Fruit fly (Drosophila melanogaster): ENCODE measurements around the gene Cont.

Gene Cont

DNA sequence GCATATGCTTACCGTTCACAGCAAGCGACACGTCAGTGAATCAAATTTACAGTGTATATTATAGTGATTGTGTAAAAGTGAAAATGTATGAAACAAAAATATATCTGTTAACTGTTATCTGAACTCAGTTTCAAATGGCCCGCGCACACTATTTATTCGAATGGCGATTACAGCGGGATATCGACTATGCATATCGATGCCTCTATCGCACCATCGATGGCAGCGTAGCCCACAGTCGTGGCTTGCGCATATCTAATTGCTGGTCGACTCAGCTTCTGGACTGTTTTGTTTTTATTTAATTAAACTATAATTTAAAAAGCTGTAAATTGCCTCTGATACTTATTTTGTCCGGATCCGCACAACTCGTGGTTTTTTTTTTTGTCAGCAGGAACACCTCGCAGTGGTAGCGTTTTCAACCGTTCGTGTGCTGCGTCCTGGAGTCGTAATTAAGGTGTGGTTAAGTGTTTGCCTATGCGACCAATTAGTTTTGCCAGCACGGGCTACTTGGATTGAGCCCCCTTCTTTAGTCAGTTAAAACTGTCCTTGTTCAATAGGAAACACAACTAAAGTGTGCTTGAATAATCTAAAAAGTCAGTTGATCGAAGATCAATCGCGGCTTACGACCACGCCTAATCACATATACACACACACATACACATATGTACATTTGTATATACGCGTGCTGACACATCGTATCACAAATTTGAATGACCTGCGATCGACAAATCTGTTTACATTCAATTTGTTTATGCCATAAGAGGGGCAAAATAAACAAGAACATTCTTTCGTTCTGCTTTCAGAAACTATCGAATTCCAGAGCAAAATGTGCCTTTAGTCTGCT is at the start of gene Cont:
Gene Cont (plus strand): TSS at position 228 of the 841 bp plus-strand sequence.
- peak; percentile 3 for TF ChIP-seq CG17801 (GFP tag; optimal IDR thresholded peaks at IDR 0.05; ENCODE audit: partially characterized antibody)

DNA sequence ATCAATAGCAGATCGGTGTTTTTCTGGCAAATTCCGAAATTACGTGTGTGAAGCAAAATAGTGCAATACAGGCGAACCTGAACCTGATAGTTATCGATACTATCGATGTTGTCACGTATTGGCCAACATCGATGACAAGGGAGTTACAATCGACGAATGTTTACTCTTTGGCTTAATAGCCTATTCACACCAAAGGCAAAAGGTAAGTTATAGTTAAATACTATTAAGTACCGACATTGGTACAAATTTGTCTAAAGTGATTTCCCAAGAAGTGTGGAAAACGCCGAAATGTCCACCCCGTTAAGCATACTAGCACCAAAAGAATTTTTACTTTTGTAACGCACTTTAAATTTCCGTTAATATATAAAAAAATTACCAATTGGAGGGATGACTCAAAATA is 47.1 kb upstream of the Cont start, which contains the start of gene CG9776:
Gene CG9776 (minus strand): TSS at position 108 of the 400 bp plus-strand sequence.
- TF ChIP-seq CG17801 (GFP tag; optimal IDR thresholded peaks at IDR 0.05; ENCODE audit: partially characterized antibody): peak; percentile 24

DNA sequence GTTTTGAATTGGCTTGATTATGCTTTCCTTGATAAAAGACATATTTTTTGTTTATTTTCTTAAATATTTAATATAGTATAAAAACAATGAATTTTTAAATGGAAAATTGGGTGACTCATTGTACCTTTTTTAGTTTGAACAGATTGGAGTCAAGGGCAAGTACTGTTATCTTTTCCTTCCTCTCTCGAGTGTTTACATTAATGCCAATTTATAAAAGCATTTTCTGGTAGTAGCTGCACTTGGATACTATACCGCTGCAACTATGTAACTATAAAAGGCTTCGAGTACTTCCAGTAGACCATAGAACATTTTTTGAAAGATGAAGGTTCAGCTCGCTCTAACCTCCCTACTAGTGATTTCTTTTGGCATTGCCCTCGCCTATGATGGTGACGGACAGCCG is 46.3 kb upstream of the Cont start, which contains the start of gene CG14645:
Gene CG14645 (plus strand): TSS at position 301 of the 400 bp plus-strand sequence.
- no peak for TF ChIP-seq CG17801 (GFP tag; optimal IDR thresholded peaks at IDR 0.05; ENCODE audit: partially characterized antibody)

DNA sequence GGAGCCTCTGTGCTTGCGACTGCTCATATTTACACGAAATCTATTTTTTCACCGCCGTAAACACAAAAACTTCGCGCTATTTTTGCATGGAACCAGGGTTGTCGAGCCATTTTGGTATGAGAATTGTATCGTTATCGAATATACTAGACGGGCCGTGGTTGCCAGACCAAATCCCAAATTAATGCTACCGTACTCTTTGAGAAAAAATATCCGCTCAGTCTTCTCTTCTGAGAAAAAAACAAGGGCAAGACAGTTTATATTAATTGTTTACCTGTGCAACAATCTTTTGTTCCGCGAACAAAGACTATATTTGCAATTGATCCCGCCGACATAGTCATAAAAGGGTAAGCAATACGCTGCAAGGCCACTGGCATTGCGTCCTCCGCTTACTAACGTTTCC is 43.5 kb upstream of the Cont start, which contains the start of the genes Skp2 and CG1103:
Gene Skp2 (minus strand): TSS at position 95 of the 400 bp plus-strand sequence.
Gene CG1103 (plus strand): TSS at position 176 of the 400 bp plus-strand sequence.
- peak; percentile 19 for TF ChIP-seq CG17801 (GFP tag; optimal IDR thresholded peaks at IDR 0.05; ENCODE audit: partially characterized antibody)

DNA sequence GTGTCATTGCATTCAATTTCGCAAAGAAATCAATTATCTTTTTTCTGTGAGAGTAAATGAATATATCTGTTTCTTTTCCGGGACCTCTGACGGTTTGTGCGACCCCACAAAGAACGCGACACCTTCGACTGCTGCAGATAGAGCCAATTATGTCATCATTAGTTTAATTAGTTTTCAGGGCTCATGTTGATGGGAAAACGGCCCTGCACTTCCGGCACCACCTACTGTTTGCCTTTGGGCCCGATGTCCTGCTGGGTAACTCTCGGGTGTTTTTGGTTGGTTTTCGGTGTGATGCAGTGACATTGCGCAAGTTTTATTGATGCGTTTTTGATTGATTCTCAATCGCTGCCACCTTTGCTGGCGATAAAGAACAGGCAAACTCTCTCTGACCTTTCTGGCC is 40.9 kb upstream of the Cont start:
- TF ChIP-seq CG17801 (GFP tag; optimal IDR thresholded peaks at IDR 0.05; ENCODE audit: partially characterized antibody): no peak

DNA sequence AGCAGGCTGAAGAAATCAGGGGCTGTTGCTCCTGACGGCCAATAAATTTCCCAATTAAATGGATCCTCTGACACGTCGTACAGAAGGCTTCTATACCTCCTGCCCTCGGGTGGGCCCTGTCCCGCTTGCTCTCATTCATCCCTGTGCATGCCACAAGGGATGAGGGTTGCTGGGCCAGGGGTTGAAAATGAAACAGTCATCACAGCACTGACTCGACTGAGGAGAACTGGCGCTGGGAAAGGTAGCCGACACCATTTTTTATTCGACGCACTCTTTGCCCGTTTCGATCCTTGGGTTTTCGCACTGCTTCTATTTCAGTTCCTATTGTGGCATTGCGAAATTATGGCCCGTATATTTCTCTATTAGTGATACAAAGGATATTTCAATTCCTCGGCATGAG is 39.9 kb upstream of the Cont start:
- TF ChIP-seq CG17801 (GFP tag; optimal IDR thresholded peaks at IDR 0.05; ENCODE audit: partially characterized antibody): no peak

DNA sequence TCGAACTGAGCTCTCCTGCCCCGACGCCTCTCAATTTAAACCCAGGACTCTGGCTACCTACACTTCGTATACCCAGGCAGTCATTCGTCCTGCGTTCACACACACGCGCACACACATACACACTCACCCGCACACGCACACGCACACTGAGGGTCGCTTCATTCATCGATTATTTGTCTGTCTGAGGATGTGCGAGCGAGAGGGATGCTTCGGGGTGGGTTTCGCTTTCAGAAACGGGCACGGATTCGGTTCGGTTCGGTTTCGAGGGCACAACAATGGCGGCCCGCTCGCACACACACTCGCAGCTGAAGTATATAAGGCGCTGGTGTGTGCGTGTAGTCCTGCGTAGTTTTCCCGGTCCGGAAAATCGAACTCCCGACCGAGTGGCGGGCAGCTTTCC is 34.5 kb upstream of the Cont start, which contains the start of gene hkb:
Gene hkb (minus strand): TSS at position 11 of the 400 bp plus-strand sequence.
- no peak for TF ChIP-seq CG17801 (GFP tag; optimal IDR thresholded peaks at IDR 0.05; ENCODE audit: partially characterized antibody)

DNA sequence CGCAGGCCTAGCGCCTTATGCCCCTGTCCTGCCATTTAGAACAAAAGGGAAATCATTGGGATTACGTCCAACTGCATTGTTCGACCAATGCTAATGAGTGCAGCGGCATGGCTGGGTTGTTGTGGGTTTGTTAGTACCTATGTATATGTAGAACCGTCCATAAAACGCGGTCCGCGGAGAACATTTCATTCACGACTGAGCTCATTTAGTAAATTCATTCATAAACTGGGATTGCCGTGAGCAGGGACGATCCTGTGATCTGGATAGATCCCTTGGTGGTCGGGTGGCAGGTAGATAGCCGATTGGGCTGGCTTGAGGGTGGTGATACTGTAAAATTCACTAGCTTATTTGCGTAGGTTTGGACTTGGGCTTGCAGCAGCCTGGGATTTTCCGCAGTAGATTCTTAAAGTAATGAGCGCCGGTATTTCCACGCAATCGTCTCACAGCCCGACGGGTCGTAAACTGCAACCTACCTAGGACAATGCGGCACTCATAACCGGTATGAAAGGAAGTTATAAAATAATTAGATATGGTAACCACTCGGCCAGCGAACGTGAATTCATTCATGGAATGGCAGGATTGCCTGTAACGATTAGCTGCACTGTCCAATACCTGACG is 32.8 kb upstream of the Cont start:
- no peak for TF ChIP-seq CG17801 (GFP tag; optimal IDR thresholded peaks at IDR 0.05; ENCODE audit: partially characterized antibody)

DNA sequence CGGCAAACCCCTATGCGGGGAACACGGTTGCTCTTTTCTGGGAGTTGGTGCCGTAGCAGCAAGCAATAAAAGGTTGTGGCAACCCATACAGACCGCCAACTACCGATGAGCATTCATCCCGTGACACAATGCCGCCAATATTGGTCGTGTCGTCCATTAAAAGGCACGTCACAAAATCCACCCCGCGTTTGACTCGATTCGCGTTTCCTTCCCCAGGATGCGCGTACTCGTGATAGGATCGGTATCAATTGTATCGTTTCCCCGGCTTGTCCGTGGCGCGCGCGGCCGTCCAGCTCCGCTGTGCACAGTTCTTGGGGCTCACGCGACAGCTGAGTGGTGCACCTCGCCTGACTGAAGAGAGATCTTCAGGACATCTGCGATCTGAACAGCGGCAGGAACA is 30.9 kb upstream of the Cont start:
- no peak for TF ChIP-seq CG17801 (GFP tag; optimal IDR thresholded peaks at IDR 0.05; ENCODE audit: partially characterized antibody)

DNA sequence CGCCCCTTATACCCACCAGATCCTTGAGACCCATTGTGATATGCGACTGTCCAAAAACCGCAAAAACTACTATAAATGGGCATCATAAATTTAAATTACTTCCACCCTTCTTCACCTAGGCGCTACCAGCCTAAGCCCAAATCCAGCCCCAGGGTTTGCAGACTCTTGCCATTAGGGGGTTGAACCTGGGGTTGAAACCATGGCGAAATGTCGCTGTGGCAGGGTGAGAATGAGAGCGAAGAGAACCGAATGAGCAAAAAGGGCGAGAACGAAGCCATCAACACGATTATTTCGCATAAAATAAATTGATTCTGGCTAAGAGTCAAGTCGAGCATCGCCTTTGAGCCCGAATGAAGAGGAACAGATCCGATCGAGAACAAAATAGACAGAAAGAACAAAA is 27.5 kb upstream of the Cont start:
- TF ChIP-seq CG17801 (GFP tag; optimal IDR thresholded peaks at IDR 0.05; ENCODE audit: partially characterized antibody): no peak

DNA sequence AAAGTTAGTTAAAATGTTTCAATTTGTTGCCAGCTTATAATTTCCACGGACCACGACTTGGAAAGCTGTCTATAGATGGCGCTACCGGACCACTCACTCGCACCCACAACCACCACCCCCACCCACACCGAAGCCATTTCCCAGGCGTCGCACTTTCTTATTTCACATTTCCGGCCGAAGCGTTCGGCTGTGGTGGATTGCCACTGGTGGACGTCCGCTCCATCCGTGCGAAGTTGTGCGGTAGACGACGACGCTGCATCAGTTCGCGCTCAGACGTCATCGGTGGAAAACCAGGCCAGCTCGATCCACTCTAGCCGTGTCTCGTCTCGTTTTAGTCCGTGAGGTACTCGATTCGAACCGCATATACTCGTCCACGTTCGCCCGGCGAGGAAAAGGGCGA is 21.5 kb upstream of the Cont start, which contains the start of gene CG1090:
Gene CG1090 (plus strand): TSS at position 259 of the 400 bp plus-strand sequence.
- no peak for TF ChIP-seq CG17801 (GFP tag; optimal IDR thresholded peaks at IDR 0.05; ENCODE audit: partially characterized antibody)

DNA sequence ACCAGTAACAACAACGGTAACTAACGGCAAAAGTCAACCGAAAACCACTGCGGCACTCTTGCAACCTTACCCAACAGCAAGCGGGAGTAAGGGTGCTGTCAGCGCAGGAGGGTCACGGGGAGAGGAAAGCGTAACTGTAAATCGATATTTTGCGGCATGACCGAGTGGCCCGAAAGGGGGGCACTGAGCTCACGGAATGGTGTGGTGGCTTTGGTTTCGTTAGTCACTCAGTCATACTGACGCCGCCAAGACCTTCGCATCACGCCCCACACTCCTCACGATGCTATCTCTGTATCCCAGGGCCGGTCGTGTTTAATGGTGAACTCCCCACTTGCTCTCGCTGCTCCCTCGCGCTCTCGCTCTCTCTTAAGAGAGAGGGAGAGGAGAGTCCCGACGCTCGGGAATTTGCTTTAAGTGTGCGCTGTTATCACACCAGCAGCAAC is 20.4 kb upstream of the Cont start:
- TF ChIP-seq CG17801 (GFP tag; optimal IDR thresholded peaks at IDR 0.05; ENCODE audit: partially characterized antibody): no peak

DNA sequence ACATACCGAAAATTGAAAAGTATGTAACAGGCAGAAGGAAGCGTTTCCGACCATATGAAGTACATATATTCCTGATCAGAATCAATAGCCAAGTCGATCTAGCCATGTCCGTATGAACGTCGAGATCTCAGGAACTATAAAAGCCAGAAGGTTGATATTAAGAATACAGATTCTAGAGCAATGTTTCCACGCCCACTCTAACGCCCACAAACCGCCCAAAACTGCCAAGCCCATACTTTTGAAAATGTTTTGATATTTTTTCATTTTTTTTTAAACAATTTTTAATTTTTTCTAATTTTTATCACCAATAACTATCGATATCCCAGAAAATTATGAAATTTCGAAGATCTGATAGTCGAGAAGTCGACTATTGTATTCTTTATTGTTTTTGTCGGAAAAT is 19.1 kb upstream of the Cont start:
- no peak for TF ChIP-seq CG17801 (GFP tag; optimal IDR thresholded peaks at IDR 0.05; ENCODE audit: partially characterized antibody)

DNA sequence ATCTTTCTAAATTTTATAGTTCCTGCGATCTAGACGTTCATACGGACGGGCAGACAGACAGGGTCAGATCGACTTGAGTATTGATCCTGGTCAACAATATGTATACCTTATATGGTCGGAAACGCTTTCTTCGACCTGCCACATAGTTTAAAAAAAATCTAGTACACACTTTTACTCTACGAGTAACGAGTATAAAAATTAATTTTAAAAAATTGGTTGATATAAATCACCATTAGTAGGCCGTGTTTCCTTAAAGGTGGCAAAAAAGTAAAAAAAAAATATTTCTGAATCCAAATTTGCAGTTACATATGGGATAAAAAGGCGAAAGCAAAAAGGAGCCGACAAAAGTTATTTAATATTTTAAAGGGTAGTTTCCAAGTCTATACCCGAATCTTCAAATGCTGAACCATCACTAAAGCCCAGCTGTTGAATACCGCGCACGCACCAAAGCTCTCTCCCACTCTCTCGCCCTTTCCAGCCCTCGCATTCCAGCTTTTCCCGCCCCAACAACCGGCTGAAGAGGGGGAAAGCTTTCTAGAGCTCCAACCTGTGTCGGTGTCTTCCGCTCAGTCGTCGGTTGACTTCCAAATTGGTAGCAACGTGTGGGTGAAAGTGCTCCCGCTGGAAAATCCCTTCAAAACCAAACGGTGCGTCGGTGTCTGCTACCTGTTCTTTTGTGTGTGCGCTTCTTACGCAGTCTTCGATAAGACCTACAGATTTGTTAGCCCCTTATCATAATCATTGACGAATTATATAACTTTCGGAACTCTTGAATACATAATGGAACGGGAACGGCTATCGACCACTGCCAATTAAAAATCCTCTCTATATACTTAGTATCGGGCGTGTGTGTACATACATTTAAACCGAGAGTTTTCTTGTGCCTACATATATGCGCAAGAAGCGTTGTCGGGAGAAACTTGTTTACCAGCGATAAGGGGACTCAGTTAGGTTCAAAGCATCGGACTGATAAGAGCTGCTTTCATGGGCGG is 2.4 kb upstream of the Cont start, which contains the start of gene Sfxn1-3:
Gene Sfxn1-3 (plus strand): TSS at position 238 of the 992 bp plus-strand sequence.
- TF ChIP-seq CG17801 (GFP tag; optimal IDR thresholded peaks at IDR 0.05; ENCODE audit: partially characterized antibody): peak; percentile 71
